Worm (Caenorhabditis elegans) whole organism, midembryonic: ENCODE data around the gene pycr-1.

ENCODE experiments used
- tab-1 ChIP-seq: fragments of 200-800 bp; sonication (Bioruptor generic); IDR thresholded peaks from 2 replicates; pipeline ENCODE4 v1.3.6; 2022; ENCODE audit warnings: missing genetic modification characterization, missing compliant biosample characterization
- ztf-23 ChIP-seq: fragments of 200-800 bp; sonication (Bioruptor generic); IDR thresholded peaks from 2 replicates; pipeline ENCODE4 v1.3.6; 2022; ENCODE audit warnings: missing genetic modification reagents, missing genetic modification characterization, missing compliant biosample characterization

DNA sequence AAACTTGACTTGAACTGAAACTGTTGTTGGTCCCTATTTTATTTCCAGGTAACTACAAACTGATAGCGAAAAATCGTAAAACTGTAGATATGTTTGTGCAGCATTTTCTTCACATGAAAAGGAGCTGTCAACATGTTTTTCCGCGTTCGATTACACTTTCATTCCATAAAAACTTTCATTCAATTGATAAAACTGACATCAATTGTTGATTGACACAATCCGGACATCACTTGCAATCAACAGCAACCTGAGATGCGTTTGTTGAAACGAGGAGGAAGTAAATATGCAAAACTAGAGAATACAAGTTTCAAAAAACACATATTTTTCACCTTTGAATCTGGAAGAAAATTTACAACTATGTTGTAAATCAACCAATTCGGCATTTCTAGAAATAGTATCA is 50.7 kb downstream of the pycr-1 start:
- TF ChIP-seq ztf-23 (GFP tag; lab: Robert Waterston, UW) (no peak), tab-1 (GFP tag; lab: Robert Waterston, UW) (no peak)
